Worm (Caenorhabditis elegans) whole organism, L4/young adult: Measurements from ENCODE around the gene F32A5.4.

Experiments used
- W03F9.2 ChIP-seq: fragments of 150-350 bp; optimal IDR thresholded peaks from 2 replicates; lab custom pipeline; 2014; ENCODE audit warnings: missing biosample characterization, missing genetic modification characterization
- dao-5 ChIP-seq: sonication (generic microtip); optimal IDR thresholded peaks from 2 replicates; lab custom pipeline; 2016; ENCODE audit warnings: missing genotype, missing genetic modification characterization, moderate library complexity, missing compliant biosample characterization
- him-1 ChIP-seq: sonication (generic microtip); optimal IDR thresholded peaks from 2 replicates; lab custom pipeline; 2016; ENCODE audit warnings: missing genotype, missing genetic modification reagents, missing genetic modification characterization, missing compliant biosample characterization

DNA sequence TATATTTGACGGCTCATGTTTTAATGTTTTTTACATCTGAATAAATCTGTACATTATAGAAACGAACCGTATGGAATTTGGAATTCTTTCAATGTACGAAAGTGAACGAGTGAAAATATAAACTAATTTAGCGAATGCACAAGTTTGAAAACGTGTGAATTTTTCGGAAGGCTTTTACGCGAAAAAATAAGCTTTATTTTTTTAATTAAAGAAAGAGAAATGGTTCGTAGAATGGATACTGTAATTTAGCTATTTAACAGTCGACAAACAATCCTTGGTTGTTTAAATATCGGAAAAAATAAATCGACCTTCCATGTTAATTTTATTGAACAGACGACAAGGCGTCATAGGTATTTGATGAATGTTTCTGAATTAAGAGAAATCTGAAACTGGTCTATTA, 33.4 kb upstream of the F32A5.4 start, which contains the start of gene acdh-12:
- no peak for TF ChIP-seq dao-5 (tag; lab: Kevin White, UChicago)
- TF ChIP-seq him-1 (tag; lab: Kevin White, UChicago), result no peak
- no peak for TF ChIP-seq W03F9.2
